Worm (Caenorhabditis elegans): Measurements from ENCODE around the gene K03H9.3.

- no peak for TF ChIP-seq him-1 (tag; optimal IDR thresholded peaks at IDR 0.05)
- no peak for TF ChIP-seq W03F9.2 (tag; optimal IDR thresholded peaks at IDR 0.05)
- no peak for TF ChIP-seq dao-5 (tag; optimal IDR thresholded peaks at IDR 0.05)
Observed at ce11 chrII:6470985-6471384, 48.1 kb downstream of the K03H9.3 start, which contains the start of gene dgk-5.
